Worm (Caenorhabditis elegans): ENCODE data around the gene M176.10.

- TF ChIP-seq dve-1 (tag; optimal IDR thresholded peaks at IDR 0.05; ENCODE audit: insufficient read depth), result no peak
- TF ChIP-seq R02D3.7 (tag; optimal IDR thresholded peaks at IDR 0.05), result no peak
- no peak for TF ChIP-seq aly-2 (tag; optimal IDR thresholded peaks at IDR 0.05)
- TF ChIP-seq egl-27 (tag; optimal IDR thresholded peaks at IDR 0.05), result no peak
- no peak for TF ChIP-seq nhr-10 (tag; optimal IDR thresholded peaks at IDR 0.05)
- TF ChIP-seq nhr-6 (tag; optimal IDR thresholded peaks at IDR 0.05), result no peak
- TF ChIP-seq hlh-30 (tag; optimal IDR thresholded peaks at IDR 0.05; ENCODE audit: insufficient read depth), result no peak
- TF ChIP-seq pha-4 (GFP tag; IDR thresholded peaks at IDR 0.05), result no peak
- no peak for TF ChIP-seq pha-4 (tag; optimal IDR thresholded peaks at IDR 0.05)
- no peak for TF ChIP-seq spr-1 (tag; optimal IDR thresholded peaks at IDR 0.05)
- TF ChIP-seq snpc-4 (tag; optimal IDR thresholded peaks at IDR 0.05), result no peak
- TF ChIP-seq Y75B8A.6 (GFP tag; IDR thresholded peaks at IDR 0.05), result no peak
- TF ChIP-seq ama-1 (optimal IDR thresholded peaks at IDR 0.05), result no peak
- TF ChIP-seq ceh-82 (tag; optimal IDR thresholded peaks at IDR 0.05), result no peak
Observed at ce11 chrII:9412086-9412608, 13.8 kb downstream of the M176.10 start, which contains the start of gene arrd-3.

Data from whole organism, L4 larva.